Worm (Caenorhabditis elegans) whole organism, L4 larva: ENCODE data around the gene abhd-5.1.

Experiments
- F10B5.3 ChIP-seq: sonication (generic microtip); optimal IDR thresholded peaks from 2 replicates; lab custom pipeline; 2016; ENCODE audit warnings: mild to moderate bottlenecking, missing genetic modification characterization, missing compliant biosample characterization
- ZK337.2 ChIP-seq: fragments of 200-800 bp; sonication (Bioruptor generic); IDR thresholded peaks from 2 replicates; pipeline ENCODE4 v1.3.6; 2022; ENCODE audit warnings: missing genetic modification reagents, missing genetic modification characterization, missing compliant biosample characterization
- aly-2 ChIP-seq: sonication (generic microtip); optimal IDR thresholded peaks from 2 replicates; lab custom pipeline; 2018; ENCODE audit warnings: missing biosample characterization, missing genetic modification characterization
- duxl-1 ChIP-seq: sonication (generic microtip); optimal IDR thresholded peaks from 2 replicates; lab custom pipeline; 2016; ENCODE audit warnings: mild to moderate bottlenecking, missing genetic modification characterization, moderate library complexity, missing compliant biosample characterization; ENCODE audit not compliant: poor library complexity
- dve-1 ChIP-seq: sonication (generic microtip); optimal IDR thresholded peaks from 2 replicates; lab custom pipeline; 2017; ENCODE audit warnings: antibody characterized with exemption, mild to moderate bottlenecking, missing genetic modification characterization, missing compliant biosample characterization; ENCODE audit not compliant: insufficient read depth
- egl-27 ChIP-seq: sonication (generic microtip); optimal IDR thresholded peaks from 3 replicates; lab custom pipeline; 2017; ENCODE audit warnings: missing biosample characterization, missing genetic modification reagents, missing genetic modification characterization
- fkh-10 ChIP-seq: fragments of 150-350 bp; optimal IDR thresholded peaks from 2 replicates; lab custom pipeline; 2014; ENCODE audit warnings: missing biosample characterization, missing genetic modification reagents, missing genetic modification characterization
- lin-13 ChIP-seq: fragments of 150-350 bp; optimal IDR thresholded peaks from 2 replicates; lab custom pipeline; 2014; ENCODE audit warnings: missing biosample characterization, missing genetic modification reagents, missing genetic modification characterization
- nhr-42 ChIP-seq: fragments of 200-800 bp; sonication (Bioruptor generic); IDR thresholded peaks from 2 replicates; pipeline ENCODE4 v1.3.6; 2022; ENCODE audit warnings: missing genetic modification characterization, missing compliant biosample characterization
- pqm-1 ChIP-seq: sonication (generic microtip); optimal IDR thresholded peaks from 2 replicates; lab custom pipeline; 2017; ENCODE audit warnings: missing biosample characterization, missing genetic modification characterization
- skn-1 ChIP-seq: fragments of 150-350 bp; optimal IDR thresholded peaks from 2 replicates; lab custom pipeline; 2014; ENCODE audit warnings: missing biosample characterization, missing genetic modification characterization
- snpc-4 ChIP-seq: fragments of 150-350 bp; optimal IDR thresholded peaks from 2 replicates; lab custom pipeline; 2014; ENCODE audit warnings: missing biosample characterization, missing genetic modification characterization
- zag-1 ChIP-seq: fragments of 150-350 bp; optimal IDR thresholded peaks from 2 replicates; lab custom pipeline; 2014; ENCODE audit warnings: missing biosample characterization, missing genetic modification characterization

- TF ChIP-seq zag-1 (tag; lab: Kevin White, UChicago) (no peak), fkh-10 (GFP tag; lab: Kevin White, UChicago) (no peak), skn-1 (no peak), F10B5.3 (tag; lab: Kevin White, UChicago) (no peak), duxl-1 (no peak), lin-13 (no peak), egl-27 (tag; lab: Kevin White, UChicago) (no peak), pqm-1 (tag; lab: Kevin White, UChicago) (no peak), snpc-4 (tag; lab: Kevin White, UChicago) (no peak), ZK337.2 (GFP tag; lab: Robert Waterston, UW) (no peak), dve-1 (tag; lab: Kevin White, UChicago) (no peak), nhr-42 (GFP tag; lab: Robert Waterston, UW) (no peak), aly-2 (no peak)
These were observed 45.5 kb upstream of the abhd-5.1 start for ce11 chrV:4801943-4802342.
